Worm (Caenorhabditis elegans): Measurements from ENCODE around the gene Y39H10B.3.

DNA sequence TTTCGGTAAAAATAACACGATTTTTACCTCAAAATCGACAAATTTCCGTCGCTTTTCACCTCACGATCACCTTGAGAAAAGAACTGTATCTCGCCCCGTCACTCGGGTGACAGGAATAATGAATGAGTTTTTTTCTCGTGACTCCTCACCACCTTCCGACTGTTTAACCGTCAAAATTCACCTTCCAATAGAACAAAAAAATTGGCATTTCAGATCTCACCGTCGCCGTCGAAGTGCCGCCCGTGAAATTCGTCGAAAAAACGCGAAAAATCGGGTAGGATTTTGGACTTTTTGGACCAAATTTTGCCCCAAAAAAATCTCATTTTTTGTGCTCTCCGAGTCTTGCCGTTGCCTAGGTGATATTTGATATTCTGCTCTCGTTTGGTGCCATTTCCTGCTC is 16.3 kb downstream of the Y39H10B.3 start, which contains the start of gene unc-132:
- TF ChIP-seq lin-13 (tag; optimal IDR thresholded peaks at IDR 0.05) (no peak), ztf-11 (tag; optimal IDR thresholded peaks at IDR 0.05) (no peak), flh-1 (GFP tag; optimal IDR thresholded peaks at IDR 0.05) (no peak), unc-62 (GFP tag; optimal IDR thresholded peaks at IDR 0.05) (no peak), lsy-2 (tag; optimal IDR thresholded peaks at IDR 0.05) (no peak), nhr-12 (tag; optimal IDR thresholded peaks at IDR 0.05) (no peak), unc-39 (tag; optimal IDR thresholded peaks at IDR 0.05) (no peak), ceh-43 (GFP tag; optimal IDR thresholded peaks at IDR 0.05) (no peak)
